Worm (Caenorhabditis elegans): ENCODE measurements around the gene srx-46.

The srx-46 gene

ce11 chrV:9386143-9386542 lies 33.1 kb downstream of the srx-46 start, which contains the start of gene hum-2:
Gene hum-2, plus strand, starts transcription at chrV:9386175.
- TF ChIP-seq flt-1 (GFP tag; IDR thresholded peaks at IDR 0.05) (no peak), ztf-23 (GFP tag; IDR thresholded peaks at IDR 0.05) (no peak), ref-1 (GFP tag; conservative IDR thresholded peaks at IDR 0.05) (no peak), T22C8.4 (GFP tag; IDR thresholded peaks at IDR 0.05) (no peak), cog-1 (tag; optimal IDR thresholded peaks at IDR 0.05) (no peak), tab-1 (GFP tag; IDR thresholded peaks at IDR 0.05) (no peak), med-1 (GFP tag; optimal IDR thresholded peaks at IDR 0.05; ENCODE audit: insufficient read depth) (no peak), ztf-29 (GFP tag; IDR thresholded peaks at IDR 0.05) (no peak), klf-2 (GFP tag; conservative IDR thresholded peaks at IDR 0.05) (no peak)

ce11 chrV:9391959-9392358 lies 38.9 kb downstream of the srx-46 start:
- TF ChIP-seq klf-2 (GFP tag; conservative IDR thresholded peaks at IDR 0.05), result no peak
- no peak for TF ChIP-seq flt-1 (GFP tag; IDR thresholded peaks at IDR 0.05)
- no peak for TF ChIP-seq cog-1 (tag; optimal IDR thresholded peaks at IDR 0.05)
- TF ChIP-seq T22C8.4 (GFP tag; IDR thresholded peaks at IDR 0.05), result no peak
- TF ChIP-seq tab-1 (GFP tag; IDR thresholded peaks at IDR 0.05), result no peak
- TF ChIP-seq med-1 (GFP tag; optimal IDR thresholded peaks at IDR 0.05; ENCODE audit: insufficient read depth), result no peak
- TF ChIP-seq ref-1 (GFP tag; conservative IDR thresholded peaks at IDR 0.05), result no peak
- no peak for TF ChIP-seq ztf-23 (GFP tag; IDR thresholded peaks at IDR 0.05)
- no peak for TF ChIP-seq ztf-29 (GFP tag; IDR thresholded peaks at IDR 0.05)

- TF ChIP-seq T22C8.4 (GFP tag; IDR thresholded peaks at IDR 0.05) (no peak), flt-1 (GFP tag; IDR thresholded peaks at IDR 0.05) (no peak), tab-1 (GFP tag; IDR thresholded peaks at IDR 0.05) (no peak), ref-1 (GFP tag; conservative IDR thresholded peaks at IDR 0.05) (no peak)
These were observed 42.0 kb downstream of the srx-46 start for ce11 chrV:9394938-9395639.

- TF ChIP-seq med-1 (GFP tag; optimal IDR thresholded peaks at IDR 0.05; ENCODE audit: insufficient read depth), result no peak
- no peak for TF ChIP-seq flt-1 (GFP tag; IDR thresholded peaks at IDR 0.05)
- TF ChIP-seq cog-1 (tag; optimal IDR thresholded peaks at IDR 0.05), result no peak
- no peak for TF ChIP-seq tab-1 (GFP tag; IDR thresholded peaks at IDR 0.05)
- no peak for TF ChIP-seq ztf-29 (GFP tag; IDR thresholded peaks at IDR 0.05)
- TF ChIP-seq ztf-23 (GFP tag; IDR thresholded peaks at IDR 0.05), result no peak
- no peak for TF ChIP-seq klf-2 (GFP tag; conservative IDR thresholded peaks at IDR 0.05)
- TF ChIP-seq ref-1 (GFP tag; conservative IDR thresholded peaks at IDR 0.05), result no peak
- TF ChIP-seq T22C8.4 (GFP tag; IDR thresholded peaks at IDR 0.05), result no peak
These were observed 46.9 kb downstream of the srx-46 start, which contains the start of gene trpp-4 for ce11 chrV:9399886-9400373. Gene trpp-4, plus strand, starts transcription at chrV:9400327.

Data from whole organism, midembryonic.